Worm (Caenorhabditis elegans) whole organism, L1 larva: Measurements from ENCODE around the gene idpc-3.

Source experiments
- C04F5.9 ChIP-seq: sonication (generic microtip); optimal IDR thresholded peaks from 2 replicates; lab custom pipeline; 2016; ENCODE audit warnings: missing genetic modification characterization, missing compliant biosample characterization
- C16A3.4 ChIP-seq: fragments of 150-350 bp; optimal IDR thresholded peaks from 2 replicates; lab custom pipeline; 2014; ENCODE audit warnings: missing biosample characterization, missing genetic modification characterization
- aly-2 ChIP-seq: fragments of 150-350 bp; optimal IDR thresholded peaks from 2 replicates; lab custom pipeline; 2014; ENCODE audit warnings: missing biosample characterization, missing genetic modification characterization
- ama-1 ChIP-seq: fragments of 150-350 bp; optimal IDR thresholded peaks from 2 replicates; lab custom pipeline; 2014
- blmp-1 ChIP-seq: fragments of 150-350 bp; optimal IDR thresholded peaks from 2 replicates; lab custom pipeline; 2014; ENCODE audit warnings: missing biosample characterization, missing genetic modification characterization
- ceh-63 ChIP-seq: fragments of 200-800 bp; sonication (Bioruptor generic); optimal IDR thresholded peaks from 2 replicates; lab custom pipeline; 2018; ENCODE audit warnings: mild to moderate bottlenecking, missing genetic modification characterization, missing compliant biosample characterization
- ceh-82 ChIP-seq, 3 experiments: fragments of 150-350 bp in 1 of 3; sonication (generic microtip) in 2 of 3; optimal IDR thresholded peaks; 2 replicates each; lab custom pipeline; 2014 to 2017; ENCODE audit warnings: missing biosample characterization in 3 of 3, missing genetic modification characterization in 3 of 3
- ces-1 ChIP-seq: fragments of 150-350 bp; optimal IDR thresholded peaks from 2 replicates; lab custom pipeline; 2014; ENCODE audit warnings: missing biosample characterization, missing genetic modification reagents, missing genetic modification characterization
- egl-13 ChIP-seq: sonication (generic microtip); optimal IDR thresholded peaks from 2 replicates; lab custom pipeline; 2016; ENCODE audit warnings: missing genotype, missing genetic modification reagents, missing genetic modification characterization, missing compliant biosample characterization
- egl-27 ChIP-seq, 2 experiments: fragments of 150-350 bp in 1 of 2; sonication (generic microtip); optimal IDR thresholded peaks; 3 replicates each; lab custom pipeline; 2017 to 2018; ENCODE audit warnings: missing biosample characterization in 2 of 2, missing genetic modification characterization in 2 of 2, missing genetic modification reagents in 2 of 2
- fkh-10 ChIP-seq: sonication (generic microtip); optimal IDR thresholded peaks from 2 replicates; lab custom pipeline; 2017; ENCODE audit warnings: missing biosample characterization, missing genetic modification reagents, missing genetic modification characterization
- fkh-8 ChIP-seq: sonication (generic microtip); optimal IDR thresholded peaks from 2 replicates; lab custom pipeline; 2016; ENCODE audit warnings: mild to moderate bottlenecking, missing genetic modification characterization, missing compliant biosample characterization
- fos-1 ChIP-seq: fragments of 150-350 bp; optimal IDR thresholded peaks from 2 replicates; lab custom pipeline; 2014; ENCODE audit warnings: missing biosample characterization, missing genetic modification characterization
- grh-1 ChIP-seq: fragments of 200-800 bp; sonication (Bioruptor generic); IDR thresholded peaks from 2 replicates; pipeline ENCODE4 v1.3.6; 2022; ENCODE audit warnings: missing genetic modification reagents, missing genetic modification characterization, missing compliant biosample characterization
- hlh-17 ChIP-seq: fragments of 200-800 bp; sonication (Bioruptor generic); optimal IDR thresholded peaks from 2 replicates; lab custom pipeline; 2018; ENCODE audit warnings: missing genetic modification characterization, mild to moderate bottlenecking, missing compliant biosample characterization, moderate library complexity, borderline replicate concordance
- hlh-4 ChIP-seq: sonication (generic microtip); optimal IDR thresholded peaks from 2 replicates; lab custom pipeline; 2016; ENCODE audit warnings: mild to moderate bottlenecking, missing genetic modification characterization, missing compliant biosample characterization
- jun-1 ChIP-seq: fragments of 150-350 bp; optimal IDR thresholded peaks from 2 replicates; lab custom pipeline; 2014; ENCODE audit warnings: missing biosample characterization, missing genetic modification reagents, missing genetic modification characterization
- lin-14 ChIP-seq: fragments of 200-800 bp; sonication (Bioruptor generic); optimal IDR thresholded peaks from 2 replicates; lab custom pipeline; 2018; ENCODE audit warnings: mild to moderate bottlenecking, missing genetic modification characterization, moderate library complexity, missing compliant biosample characterization
- lir-3 ChIP-seq: sonication (generic microtip); optimal IDR thresholded peaks from 2 replicates; lab custom pipeline; 2016; ENCODE audit warnings: mild to moderate bottlenecking, missing genetic modification characterization, moderate library complexity, missing compliant biosample characterization; ENCODE audit not compliant: poor library complexity
- mdl-1 ChIP-seq, 2 experiments: fragments of 150-350 bp; optimal IDR thresholded peaks; 2 replicates each; lab custom pipeline; 2014 to 2017; ENCODE audit warnings: missing biosample characterization in 2 of 2, missing genetic modification characterization in 2 of 2, inconsistent platforms in 1 of 2
- nhr-11 ChIP-seq: fragments of 150-350 bp; optimal IDR thresholded peaks from 2 replicates; lab custom pipeline; 2014; ENCODE audit warnings: missing biosample characterization, missing genetic modification characterization
- nhr-12 ChIP-seq: sonication (generic microtip); optimal IDR thresholded peaks from 2 replicates; lab custom pipeline; 2017; ENCODE audit warnings: missing biosample characterization, missing genetic modification characterization
- nhr-19 ChIP-seq: fragments of 200-800 bp; sonication (Bioruptor generic); conservative IDR thresholded peaks from 2 replicates; pipeline ENCODE4 v1.3.6; 2022; ENCODE audit warnings: missing genetic modification characterization, missing compliant biosample characterization
- nhr-77 ChIP-seq: fragments of 150-350 bp; optimal IDR thresholded peaks from 2 replicates; lab custom pipeline; 2014; ENCODE audit warnings: missing biosample characterization, missing genetic modification characterization
- nhr-84 ChIP-seq: sonication (generic microtip); optimal IDR thresholded peaks from 2 replicates; lab custom pipeline; 2017; ENCODE audit warnings: missing biosample characterization, missing genetic modification characterization
- nhr-85 ChIP-seq: sonication (generic microtip); peaks from one replicate; lab custom pipeline; 2016; ENCODE audit warnings: missing genetic modification characterization, inconsistent platforms, missing compliant biosample characterization
- pax-3 ChIP-seq: fragments of 200-800 bp; sonication (Bioruptor generic); optimal IDR thresholded peaks from 2 replicates; lab custom pipeline; 2018; ENCODE audit warnings: mild to moderate bottlenecking, missing genetic modification characterization, moderate library complexity, missing compliant biosample characterization
- pqm-1 ChIP-seq: sonication (generic microtip); optimal IDR thresholded peaks from 3 replicates; lab custom pipeline; 2017; ENCODE audit warnings: missing biosample characterization, missing genetic modification characterization
- rnt-1 ChIP-seq: sonication (generic microtip); optimal IDR thresholded peaks from 2 replicates; lab custom pipeline; 2016; ENCODE audit warnings: mild to moderate bottlenecking, missing genetic modification characterization, moderate library complexity, missing compliant biosample characterization
- snpc-4 ChIP-seq: fragments of 150-350 bp; optimal IDR thresholded peaks from 2 replicates; lab custom pipeline; 2014; ENCODE audit warnings: missing biosample characterization, missing genetic modification characterization
- sox-4 ChIP-seq: sonication (generic microtip); optimal IDR thresholded peaks from 2 replicates; lab custom pipeline; 2016; ENCODE audit warnings: missing genetic modification characterization, missing compliant biosample characterization
- sptf-1 ChIP-seq: fragments of 150-350 bp; optimal IDR thresholded peaks from 2 replicates; lab custom pipeline; 2014; ENCODE audit warnings: missing biosample characterization, missing genetic modification characterization
- sup-37 ChIP-seq: fragments of 200-800 bp; sonication (Bioruptor generic); optimal IDR thresholded peaks from 2 replicates; lab custom pipeline; 2018; ENCODE audit warnings: mild to moderate bottlenecking, missing genetic modification characterization, missing compliant biosample characterization
- tlp-1 ChIP-seq: fragments of 150-350 bp; optimal IDR thresholded peaks from 2 replicates; lab custom pipeline; 2014; ENCODE audit warnings: missing biosample characterization, missing genetic modification characterization
- unc-130 ChIP-seq: fragments of 150-350 bp; optimal IDR thresholded peaks from 2 replicates; lab custom pipeline; 2017; ENCODE audit warnings: missing biosample characterization, missing genetic modification characterization, inconsistent platforms
- vab-15 ChIP-seq: sonication (generic microtip); optimal IDR thresholded peaks from 2 replicates; lab custom pipeline; 2017; ENCODE audit warnings: missing genotype, mild to moderate bottlenecking, missing genetic modification characterization, missing compliant biosample characterization

The idpc-3 gene

DNA sequence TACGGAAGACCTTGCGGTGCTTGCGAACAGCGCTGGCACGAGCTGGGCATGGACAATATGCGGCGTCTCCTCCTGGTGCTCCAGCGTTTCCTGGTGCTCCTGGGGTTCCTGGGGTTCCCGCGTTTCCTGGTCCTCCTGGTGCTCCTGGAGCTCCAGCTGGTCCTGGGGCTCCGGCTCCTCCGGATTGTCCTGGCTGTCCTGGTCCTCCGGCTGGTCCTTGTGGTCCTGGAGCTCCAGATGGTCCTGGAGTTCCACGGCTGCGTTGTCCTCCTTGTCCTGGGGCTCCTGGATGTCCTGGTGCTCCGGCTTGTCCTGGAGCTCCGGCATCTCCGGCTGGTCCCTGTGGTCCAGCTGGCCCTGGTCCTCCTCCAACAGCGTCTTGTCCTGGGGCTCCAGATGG, 3.3 kb upstream of the idpc-3 start:
- no peak for TF ChIP-seq rnt-1 (tag; lab: Kevin White, UChicago)
- no peak for TF ChIP-seq nhr-12 (tag; lab: Kevin White, UChicago)
- no peak for TF ChIP-seq lir-3 (tag; lab: Kevin White, UChicago)
- TF ChIP-seq ces-1 (GFP tag; lab: Kevin White, UChicago) = no peak
- TF ChIP-seq sup-37 = no peak
- TF ChIP-seq nhr-84 (tag; lab: Kevin White, UChicago) = no peak
- no peak for TF ChIP-seq mdl-1 (tag; optimal IDR thresholded peaks at IDR 0.05; lab: Kevin White, UChicago)
- TF ChIP-seq egl-27 (tag; optimal IDR thresholded peaks at IDR 0.05; lab: Kevin White, UChicago) = no peak
- no peak for TF ChIP-seq pax-3 (tag; lab: Kevin White, UChicago)
- TF ChIP-seq jun-1 = no peak
- TF ChIP-seq ama-1 = no peak
- TF ChIP-seq grh-1 (GFP tag; lab: Robert Waterston, UW) = no peak
- TF ChIP-seq nhr-85 (tag; lab: Kevin White, UChicago) = no peak
- no peak for TF ChIP-seq fos-1 (tag; lab: Kevin White, UChicago)
- no peak for TF ChIP-seq fkh-10 (GFP tag; lab: Kevin White, UChicago)
- no peak for TF ChIP-seq vab-15 (tag; lab: Kevin White, UChicago)

DNA sequence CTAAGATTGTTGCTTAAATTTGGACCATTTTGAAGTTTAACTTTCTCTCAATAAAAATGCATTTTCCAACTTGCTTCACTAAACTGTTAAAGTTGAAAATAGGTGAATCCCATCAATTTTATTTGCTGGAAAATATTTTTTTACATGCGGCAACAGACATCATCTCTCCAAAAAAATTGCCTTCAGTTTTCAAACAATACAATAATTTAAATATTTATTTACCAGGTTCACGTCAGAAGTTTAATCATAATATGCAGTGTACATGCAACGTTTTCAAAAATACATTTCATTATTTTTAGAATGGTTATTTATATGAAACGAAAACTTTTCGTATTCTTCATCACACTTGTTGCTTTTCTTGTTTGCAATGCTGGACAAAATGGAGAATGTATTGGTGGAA, 1.9 kb upstream of the idpc-3 start, which contains the start of gene T06E4.5:
Gene T06E4.5 (plus strand): TSS at position 301 of the 400 bp plus-strand sequence.
- TF ChIP-seq egl-13 (tag; lab: Kevin White, UChicago) = no peak
- TF ChIP-seq blmp-1 (tag; lab: Kevin White, UChicago) = no peak
- no peak for TF ChIP-seq unc-130
- no peak for TF ChIP-seq fkh-8 (tag; lab: Kevin White, UChicago)
- no peak for TF ChIP-seq C16A3.4 (tag; lab: Kevin White, UChicago)

DNA sequence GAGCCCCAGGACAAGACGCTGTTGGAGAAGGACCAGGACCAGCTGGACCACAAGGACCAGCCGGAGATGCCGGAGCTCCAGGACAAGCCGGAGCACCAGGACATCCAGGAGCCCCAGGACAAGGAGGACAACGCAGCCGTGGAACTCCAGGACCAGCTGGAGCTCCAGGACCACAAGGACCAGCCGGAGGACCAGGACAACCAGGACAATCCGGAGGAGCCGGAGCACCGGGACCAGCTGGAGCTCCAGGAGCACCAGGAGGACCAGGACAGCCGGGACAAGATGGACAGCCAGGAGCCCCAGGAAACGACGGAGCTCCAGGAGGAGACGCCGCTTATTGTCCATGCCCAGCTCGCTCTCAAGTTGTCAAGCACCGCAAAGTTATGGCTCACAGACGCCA, 1.5 kb upstream of the idpc-3 start:
- TF ChIP-seq pqm-1 (tag; lab: Kevin White, UChicago) = no peak
- no peak for TF ChIP-seq ceh-82 (tag; optimal IDR thresholded peaks at IDR 0.05; lab: Kevin White, UChicago)
- no peak for TF ChIP-seq tlp-1
- no peak for TF ChIP-seq nhr-11 (tag; lab: Kevin White, UChicago)
- TF ChIP-seq aly-2 (tag; lab: Kevin White, UChicago) = no peak
- TF ChIP-seq nhr-77 = no peak
- TF ChIP-seq fkh-8 (tag; lab: Kevin White, UChicago) = no peak
- no peak for TF ChIP-seq vab-15 (tag; lab: Kevin White, UChicago)
- no peak for TF ChIP-seq hlh-17 (GFP tag; lab: Kevin White, UChicago)
- TF ChIP-seq nhr-12 (tag; lab: Kevin White, UChicago) = no peak
- TF ChIP-seq nhr-19 (GFP tag; lab: Robert Waterston, UW) = no peak
- no peak for TF ChIP-seq hlh-4
- no peak for TF ChIP-seq grh-1 (GFP tag; lab: Robert Waterston, UW)
- TF ChIP-seq, all 84 proteins: peak for 0

DNA sequence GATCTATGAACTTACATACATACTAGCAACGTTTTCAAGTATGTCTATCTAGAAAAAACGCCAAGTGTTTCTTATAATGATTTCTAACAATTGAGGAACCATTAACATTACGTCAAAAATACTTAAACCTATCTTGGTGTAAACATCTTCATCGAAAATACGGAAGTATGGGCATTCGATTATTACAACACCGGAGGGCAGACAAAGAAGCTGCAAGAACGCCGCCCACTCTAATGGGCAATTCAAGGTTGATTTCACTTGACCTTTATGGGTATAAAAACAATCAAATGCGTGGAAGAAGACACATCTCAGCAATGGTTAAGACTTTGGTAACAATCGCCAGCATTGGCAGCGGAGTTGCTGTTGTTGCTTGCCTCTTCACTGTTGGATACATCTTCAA, 629 bp upstream of the idpc-3 start, which contains the start of gene col-146:
Gene col-146 (plus strand): TSS at position 301 of the 400 bp plus-strand sequence.
- TF ChIP-seq lin-14 (GFP tag; lab: Kevin White, UChicago) = no peak
- TF ChIP-seq pqm-1 (tag; lab: Kevin White, UChicago) = no peak
- TF ChIP-seq ceh-63 = no peak
- no peak for TF ChIP-seq C04F5.9 (tag; lab: Kevin White, UChicago)
- no peak for TF ChIP-seq sox-4 (tag; lab: Kevin White, UChicago)
- no peak for TF ChIP-seq snpc-4 (tag; lab: Kevin White, UChicago)
- no peak for TF ChIP-seq nhr-77
- no peak for TF ChIP-seq egl-27 (tag; optimal IDR thresholded peaks at IDR 0.05; lab: Kevin White, UChicago)
- TF ChIP-seq sptf-1 (tag; lab: Kevin White, UChicago) = no peak
